Fruit fly (Drosophila melanogaster): Measurements from ENCODE around the gene Sgs7.
A peak's percentile ranks its signal among the peaks of the same experiment; 100 is the strongest.

Gene Sgs7

DNA sequence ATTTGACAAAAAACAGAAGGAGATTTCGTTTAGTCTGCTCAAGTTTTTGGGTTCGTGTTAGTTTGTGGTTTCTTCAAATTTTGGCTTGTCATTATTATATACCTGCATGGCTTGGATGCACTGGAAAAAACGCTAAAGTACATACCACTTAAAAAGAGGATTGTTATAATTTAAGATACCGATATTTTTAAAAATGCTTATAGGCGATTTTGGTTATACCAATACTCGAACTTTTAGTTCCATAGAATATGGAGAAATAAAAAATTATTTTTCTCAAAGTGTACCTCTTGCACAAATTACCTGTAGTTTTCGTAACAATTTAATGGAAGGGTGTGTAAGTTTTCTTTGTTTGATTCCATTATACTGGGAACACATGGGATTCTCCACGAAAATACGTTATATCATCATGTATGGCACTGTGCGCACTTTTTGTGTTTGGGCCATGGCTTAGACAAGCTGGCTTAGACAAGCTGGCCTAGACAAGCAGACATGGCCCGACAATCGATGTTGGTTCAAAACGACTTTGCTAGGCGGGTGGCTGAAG is 44.2 kb upstream of the Sgs7 start, which contains the start of gene Fum3 (continued):
- TF ChIP-seq bsh (GFP tag; optimal IDR thresholded peaks at IDR 0.05) (peak in 1 of 2 experiments; percentile 12), CG15696 (tag; optimal IDR thresholded peaks at IDR 0.05) (peak; percentile 24), CG17359 (tag; optimal IDR thresholded peaks at IDR 0.05) (peak; percentile 27), CG32772 (GFP tag; IDR thresholded peaks at IDR 0.05) (0 out of 2 replicates have a peak, but pooled peaks have one; percentile 18), CG18011 (GFP tag; optimal IDR thresholded peaks at IDR 0.05) (no peak), Opbp (GFP tag; IDR thresholded peaks at IDR 0.05; ENCODE audit: partially characterized antibody) (no peak), zfh2 (GFP tag; optimal IDR thresholded peaks at IDR 0.05) (no peak), ranshi (GFP tag; IDR thresholded peaks at IDR 0.05) (peak; percentile 19; the same call in 1 of the 2 replicates), hkb (optimal IDR thresholded peaks at IDR 0.05) (no peak), hkb (GFP tag; IDR thresholded peaks at IDR 0.05) (peak; percentile 32; the same call in 1 of the 2 replicates), CG7357 (GFP tag; IDR thresholded peaks at IDR 0.05) (0 out of 3 replicates have a peak, but pooled peaks have one; percentile 24), dpn (GFP tag; optimal IDR thresholded peaks at IDR 0.05) (no peak), Eip74EF (GFP tag; optimal IDR thresholded peaks at IDR 0.05) (no peak), CG17829 (tag; optimal IDR thresholded peaks at IDR 0.05) (peak; percentile 18), lmd (GFP tag; IDR thresholded peaks at IDR 0.05) (peak; percentile 27; the same call in 1 of the 2 replicates), ap (GFP tag; IDR thresholded peaks at IDR 0.05) (0 out of 2 replicates have a peak, but pooled peaks have one; percentile 19), HLH3B (GFP tag; IDR thresholded peaks at IDR 0.05) (peak; percentile 47; the same call in 1 of the 2 replicates), CG14710 (tag; optimal IDR thresholded peaks at IDR 0.05) (peak; percentile 12), CG10979 (tag; optimal IDR thresholded peaks at IDR 0.05) (peak; percentile 24), esg (GFP tag; conservative IDR thresholded peaks at IDR 0.05) (0 out of 2 replicates have a peak, but pooled peaks have one; percentile 25), CG14441 (GFP tag; IDR thresholded peaks at IDR 0.05) (peak; percentile 13; the same call in 1 of the 2 replicates), CG7271 (tag; optimal IDR thresholded peaks at IDR 0.05) (peak; percentile 59), ci (GFP tag; IDR thresholded peaks at IDR 0.05) (peak; percentile 54; the same call in 2 of the 3 replicates), CG6689 (GFP tag; IDR thresholded peaks at IDR 0.05) (peak; percentile 50; the same call in 1 of the 2 replicates), Fer3 (tag; optimal IDR thresholded peaks at IDR 0.05) (no peak), nmo (GFP tag; optimal IDR thresholded peaks at IDR 0.05) (peak; percentile 25), Hmr (GFP tag; optimal IDR thresholded peaks at IDR 0.05) (no peak), CG13296 (GFP tag; optimal IDR thresholded peaks at IDR 0.05) (no peak), CG9727 (GFP tag; optimal IDR thresholded peaks at IDR 0.05) (no peak), CG8281 (tag; optimal IDR thresholded peaks at IDR 0.05) (no peak), cato (GFP tag; optimal IDR thresholded peaks at IDR 0.05; ENCODE audit: borderline replicate concordance) (no peak), sqz (GFP tag; optimal IDR thresholded peaks at IDR 0.05) (no peak), CG4404 (GFP tag; IDR thresholded peaks at IDR 0.05) (peak; percentile 35; the same call in 1 of the 2 replicates), zfh1 (GFP tag; IDR thresholded peaks at IDR 0.05) (peak; percentile 70), phol (tag; optimal IDR thresholded peaks at IDR 0.05) (peak; percentile 29), CG10267 (tag; optimal IDR thresholded peaks at IDR 0.05) (peak; percentile 13), CTCF (GFP tag; optimal IDR thresholded peaks at IDR 0.05) (no peak), pros (GFP tag; optimal IDR thresholded peaks at IDR 0.05) (no peak), rib (GFP tag; IDR thresholded peaks at IDR 0.05) (no peak), CG1832 (GFP tag; optimal IDR thresholded peaks at IDR 0.05) (no peak), croc (GFP tag; conservative IDR thresholded peaks at IDR 0.05) (peak; percentile 13; the same call in 1 of the 3 replicates), B-H1 (GFP tag; IDR thresholded peaks at IDR 0.05) (no peak), CG10959 (GFP tag; IDR thresholded peaks at IDR 0.05) (peak; percentile 35), CG2202 (tag; optimal IDR thresholded peaks at IDR 0.05) (no peak), Fer1 (GFP tag; optimal IDR thresholded peaks at IDR 0.05) (no peak), dmrt11E (tag; optimal IDR thresholded peaks at IDR 0.05) (peak; percentile 29), CG9215 (GFP tag; IDR thresholded peaks at IDR 0.05) (no peak), CG17802 (tag; optimal IDR thresholded peaks at IDR 0.05) (no peak), grn (GFP tag; optimal IDR thresholded peaks at IDR 0.05) (no peak)
